Fruit fly (Drosophila melanogaster) whole organism, embryonic: ENCODE data around the gene CG4615.

Source experiments
- Asciz ChIP-seq: fragments of 200-800 bp; sonication (Bioruptor generic); optimal IDR thresholded peaks from 2 replicates; lab custom pipeline; 2017; ENCODE audit warnings: missing biosample characterization, mild to moderate bottlenecking, missing genetic modification characterization, missing genetic modification reagents
- Bgb ChIP-seq: fragments of 200-800 bp; sonication (Bioruptor generic); IDR thresholded peaks from 2 replicates; pipeline ENCODE4 v1.3.6; 2022; ENCODE audit warnings: missing biosample characterization, missing genetic modification characterization; ENCODE audit not compliant: partially characterized antibody
- BtbVII ChIP-seq: fragments of 200-800 bp; sonication (Bioruptor generic); optimal IDR thresholded peaks from 3 replicates; lab custom pipeline; 2017; ENCODE audit warnings: missing biosample characterization, mild to moderate bottlenecking, missing genetic modification characterization
- CG10654 ChIP-seq: fragments of 200-800 bp; sonication (Bioruptor generic); optimal IDR thresholded peaks from 2 replicates; lab custom pipeline; 2016; ENCODE audit warnings: missing biosample characterization, missing genetic modification characterization
- CG12391 ChIP-seq: fragments of 200-800 bp; sonication (Bioruptor generic); optimal IDR thresholded peaks from 3 replicates; lab custom pipeline; 2018; ENCODE audit warnings: missing biosample characterization, mild to moderate bottlenecking, missing genetic modification characterization, moderate library complexity
- CG12769 ChIP-seq: fragments of 200-800 bp; sonication (Bioruptor generic); optimal IDR thresholded peaks from 2 replicates; lab custom pipeline; 2019; ENCODE audit warnings: missing biosample characterization, mild to moderate bottlenecking, missing genetic modification characterization, moderate library complexity
- CG15269 ChIP-seq: fragments of 200-800 bp; sonication (Bioruptor generic); optimal IDR thresholded peaks from 2 replicates; lab custom pipeline; 2018; ENCODE audit warnings: missing biosample characterization, mild to moderate bottlenecking, missing genetic modification characterization, moderate library complexity
- CG15514 ChIP-seq: fragments of 200-800 bp; sonication (Bioruptor generic); optimal IDR thresholded peaks from 3 replicates; lab custom pipeline; 2017; ENCODE audit warnings: missing biosample characterization, missing genetic modification characterization, mild to moderate bottlenecking, moderate library complexity, missing genetic modification reagents
- CG1647 ChIP-seq: fragments of 200-800 bp; sonication (Bioruptor generic); optimal IDR thresholded peaks from 3 replicates; lab custom pipeline; 2016; ENCODE audit warnings: missing biosample characterization, missing genetic modification characterization
- CG16815 ChIP-seq: fragments of 200-800 bp; sonication (Bioruptor generic); optimal IDR thresholded peaks from 3 replicates; lab custom pipeline; 2017; ENCODE audit warnings: missing biosample characterization, mild to moderate bottlenecking, missing genetic modification characterization
- CG1792 ChIP-seq: fragments of 200-800 bp; sonication (Bioruptor generic); optimal IDR thresholded peaks from 2 replicates; lab custom pipeline; 2016; ENCODE audit warnings: missing biosample characterization, missing genetic modification characterization
- CG18011 ChIP-seq: fragments of 200-800 bp; sonication (Bioruptor generic); optimal IDR thresholded peaks from 2 replicates; lab custom pipeline; 2017; ENCODE audit warnings: missing biosample characterization, missing genetic modification characterization, mild to moderate bottlenecking, moderate library complexity, missing genotype
- CG2678 ChIP-seq: fragments of 200-800 bp; sonication (Bioruptor generic); optimal IDR thresholded peaks from 3 replicates; lab custom pipeline; 2019; ENCODE audit warnings: missing biosample characterization, mild to moderate bottlenecking, missing genetic modification characterization, moderate library complexity
- CG3163 ChIP-seq: fragments of 200-800 bp; sonication (Bioruptor generic); optimal IDR thresholded peaks from 3 replicates; lab custom pipeline; 2016; ENCODE audit warnings: missing biosample characterization, missing genetic modification characterization
- CG34224 ChIP-seq: fragments of 200-800 bp; sonication (Bioruptor generic); IDR thresholded peaks from 3 replicates; pipeline ENCODE4 v1.3.6; 2022; ENCODE audit warnings: missing biosample characterization, missing genetic modification characterization; ENCODE audit not compliant: partially characterized antibody
- CG5245 ChIP-seq: fragments of 200-800 bp; sonication (Bioruptor generic); optimal IDR thresholded peaks from 3 replicates; lab custom pipeline; 2016; ENCODE audit warnings: missing biosample characterization, missing genetic modification characterization
- CG5953 ChIP-seq: fragments of 200-800 bp; sonication (Bioruptor generic); IDR thresholded peaks from 2 replicates; pipeline ENCODE4 v1.3.6; 2022; ENCODE audit warnings: missing biosample characterization, missing genetic modification characterization
- CG6272 ChIP-seq: fragments of 200-800 bp; sonication (Bioruptor generic); IDR thresholded peaks from 2 replicates; pipeline ENCODE4 v1.3.6; 2022; ENCODE audit warnings: missing biosample characterization, missing genetic modification characterization
- CG6654 ChIP-seq: fragments of 200-800 bp; sonication (Bioruptor generic); optimal IDR thresholded peaks from 2 replicates; lab custom pipeline; 2017; ENCODE audit warnings: missing biosample characterization, mild to moderate bottlenecking, missing genetic modification characterization
- CG7963 ChIP-seq: fragments of 200-800 bp; sonication (Bioruptor generic); IDR thresholded peaks from 3 replicates; pipeline ENCODE4 v1.3.6; 2022; ENCODE audit warnings: missing biosample characterization, missing genetic modification characterization; ENCODE audit not compliant: partially characterized antibody
- CG9797 ChIP-seq: fragments of 200-800 bp; sonication (Bioruptor generic); optimal IDR thresholded peaks from 3 replicates; lab custom pipeline; 2018; ENCODE audit warnings: missing biosample characterization, mild to moderate bottlenecking, missing genetic modification characterization
- Dref ChIP-seq: fragments of 200-800 bp; sonication (Bioruptor generic); IDR thresholded peaks from 2 replicates; pipeline ENCODE4 v1.3.6; 2022; ENCODE audit warnings: missing biosample characterization, missing genetic modification characterization
- Hr51 ChIP-seq, 2 experiments: fragments of 200-800 bp; sonication (Bioruptor generic); optimal IDR thresholded peaks; 2 replicates in 1 of 2; 3 replicates in 1 of 2; lab custom pipeline; 2016 to 2018; ENCODE audit warnings: missing biosample characterization in 2 of 2, missing genetic modification characterization in 2 of 2, mild to moderate bottlenecking in 1 of 2, moderate library complexity in 1 of 2
- MTF-1 ChIP-seq: fragments of 200-800 bp; sonication (Bioruptor generic); optimal IDR thresholded peaks from 2 replicates; lab custom pipeline; 2018; ENCODE audit warnings: missing biosample characterization, mild to moderate bottlenecking, missing genetic modification characterization, borderline replicate concordance
- NC2α ChIP-seq: fragments of 200-800 bp; sonication (Bioruptor generic); optimal IDR thresholded peaks from 2 replicates; lab custom pipeline; 2016; ENCODE audit warnings: missing biosample characterization, missing genetic modification characterization
- NK7.1 ChIP-seq: fragments of 200-800 bp; sonication (Bioruptor generic); optimal IDR thresholded peaks from 3 replicates; lab custom pipeline; 2016; ENCODE audit warnings: missing biosample characterization, missing genetic modification characterization
- Oaz ChIP-seq: fragments of 200-800 bp; sonication (Bioruptor generic); IDR thresholded peaks from 2 replicates; pipeline ENCODE4 v1.3.6; 2022; ENCODE audit warnings: missing biosample characterization, missing genetic modification characterization
- Side ChIP-seq: fragments of 200-800 bp; sonication (Bioruptor generic); optimal IDR thresholded peaks from 2 replicates; lab custom pipeline; 2016; ENCODE audit warnings: missing biosample characterization, missing genetic modification characterization
- Sin3A ChIP-seq: fragments of >200 bp; optimal IDR thresholded peaks from 2 replicates; lab custom pipeline; 2018
- aop ChIP-seq: fragments of 200-800 bp; sonication (Bioruptor generic); IDR thresholded peaks from 2 replicates; pipeline ENCODE4 v1.3.6; 2022; ENCODE audit warnings: missing biosample characterization, missing genetic modification characterization
- ap ChIP-seq: fragments of 200-800 bp; sonication (Bioruptor generic); IDR thresholded peaks from 2 replicates; pipeline ENCODE4 v1.3.6; 2022; ENCODE audit warnings: missing biosample characterization, missing genetic modification characterization
- ato ChIP-seq: fragments of 200-800 bp; sonication (Bioruptor generic); IDR thresholded peaks from 2 replicates; pipeline ENCODE4 v1.3.6; 2022; ENCODE audit warnings: missing biosample characterization, missing genetic modification characterization; ENCODE audit not compliant: partially characterized antibody
- bcd ChIP-seq: fragments of 200-800 bp; sonication (Bioruptor generic); optimal IDR thresholded peaks from 2 replicates; lab custom pipeline; 2017; ENCODE audit warnings: missing biosample characterization, mild to moderate bottlenecking, missing genetic modification characterization
- bsh ChIP-seq, 2 experiments: fragments of 200-800 bp; sonication (Bioruptor generic); optimal IDR thresholded peaks; 2 replicates each; lab custom pipeline; 2017 to 2018; ENCODE audit warnings: mild to moderate bottlenecking in 2 of 2, missing biosample characterization in 2 of 2, missing genetic modification characterization in 2 of 2, moderate library complexity in 1 of 2
- dan ChIP-seq: fragments of 200-800 bp; sonication (Bioruptor generic); IDR thresholded peaks from 2 replicates; pipeline ENCODE4 v1.3.6; 2022; ENCODE audit warnings: missing biosample characterization, missing genetic modification characterization
- en ChIP-seq: fragments of 200-800 bp; sonication (Bioruptor generic); optimal IDR thresholded peaks from 2 replicates; lab custom pipeline; 2016; ENCODE audit warnings: missing biosample characterization, missing genetic modification characterization
- esg ChIP-seq: fragments of 200-800 bp; sonication (Bioruptor generic); conservative IDR thresholded peaks from 2 replicates; pipeline ENCODE4 v1.3.6; 2022; ENCODE audit warnings: missing biosample characterization, missing genetic modification characterization
- eyg ChIP-seq: fragments of 200-800 bp; sonication (Bioruptor generic); optimal IDR thresholded peaks from 3 replicates; lab custom pipeline; 2016; ENCODE audit warnings: missing biosample characterization, missing genetic modification characterization
- fru ChIP-seq: fragments of >200 bp; optimal IDR thresholded peaks from 2 replicates; lab custom pipeline; 2017
- gro ChIP-seq: fragments of 200-800 bp; sonication (Bioruptor generic); optimal IDR thresholded peaks from 2 replicates; lab custom pipeline; 2016; ENCODE audit warnings: missing biosample characterization, missing genetic modification characterization
- hb ChIP-seq: fragments of 200-800 bp; sonication (Bioruptor generic); IDR thresholded peaks from 3 replicates; pipeline ENCODE4 v1.3.6; 2022; ENCODE audit warnings: missing biosample characterization, missing genetic modification characterization; ENCODE audit not compliant: partially characterized antibody
- ind ChIP-seq: fragments of 200-800 bp; sonication (Bioruptor generic); optimal IDR thresholded peaks from 3 replicates; lab custom pipeline; 2016; ENCODE audit warnings: missing biosample characterization, missing genetic modification characterization
- p53 ChIP-seq: fragments of 200-800 bp; sonication (Bioruptor generic); optimal IDR thresholded peaks from 2 replicates; lab custom pipeline; 2016; ENCODE audit warnings: missing biosample characterization, missing genetic modification characterization
- pfk ChIP-seq: fragments of 200-800 bp; sonication (Bioruptor generic); optimal IDR thresholded peaks from 2 replicates; lab custom pipeline; 2018; ENCODE audit warnings: missing biosample characterization, mild to moderate bottlenecking, missing genetic modification characterization, moderate library complexity
- phol ChIP-seq: fragments of 200-800 bp; sonication (Bioruptor generic); optimal IDR thresholded peaks from 3 replicates; lab custom pipeline; 2018; ENCODE audit warnings: missing biosample characterization, mild to moderate bottlenecking, missing genetic modification characterization, moderate library complexity
- schlank ChIP-seq: fragments of 200-800 bp; sonication (Bioruptor generic); optimal IDR thresholded peaks from 2 replicates; lab custom pipeline; 2018; ENCODE audit warnings: missing biosample characterization, mild to moderate bottlenecking, missing genetic modification characterization
- sim ChIP-seq: fragments of 200-800 bp; sonication (Bioruptor generic); IDR thresholded peaks from 2 replicates; pipeline ENCODE4 v1.3.6; 2022; ENCODE audit warnings: missing biosample characterization, missing genetic modification characterization
- slp2 ChIP-seq: fragments of 200-800 bp; sonication (Bioruptor generic); optimal IDR thresholded peaks from 2 replicates; lab custom pipeline; 2016; ENCODE audit warnings: missing biosample characterization, missing genetic modification characterization
- unc-4 ChIP-seq: fragments of 200-800 bp; sonication (Bioruptor generic); IDR thresholded peaks from 2 replicates; pipeline ENCODE4 v1.3.6; 2022; ENCODE audit warnings: missing biosample characterization, missing genetic modification characterization; ENCODE audit not compliant: partially characterized antibody
- zfh2 ChIP-seq: fragments of 200-800 bp; sonication (Bioruptor generic); optimal IDR thresholded peaks from 2 replicates; lab custom pipeline; 2016; ENCODE audit warnings: missing biosample characterization, missing genetic modification characterization

The CG4615 gene

DNA sequence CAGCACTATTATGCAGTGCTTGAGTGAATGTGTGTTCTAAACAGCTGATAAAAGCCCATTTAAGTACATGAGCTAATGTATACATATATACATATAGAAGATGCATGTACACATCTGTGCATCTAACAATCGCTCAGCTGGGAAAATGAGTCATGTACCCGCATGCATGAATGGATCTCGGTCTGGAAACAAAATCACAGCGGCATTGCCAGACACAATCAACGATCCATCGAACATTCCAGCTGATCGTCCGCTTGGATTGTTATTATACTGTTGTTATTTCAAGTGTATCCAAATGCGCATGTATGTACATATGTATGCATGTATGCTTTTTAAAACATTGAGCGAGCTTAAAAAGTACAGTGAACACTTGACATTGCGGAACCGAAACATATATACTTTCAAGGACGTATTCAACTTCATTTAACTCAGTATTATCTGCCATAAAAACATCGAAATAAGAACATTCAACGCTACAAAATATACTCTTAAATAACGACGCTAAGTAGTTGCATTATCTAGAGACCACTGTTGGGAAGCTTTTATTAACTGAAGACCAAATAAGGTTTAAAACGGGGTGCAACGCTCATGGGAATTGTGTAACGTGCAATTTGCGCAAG is 6.7 kb downstream of the CG4615 start (continued):
- TF ChIP-seq ap (GFP tag; lab: Robert Waterston, UW), result peak; percentile 80
- peak; percentile 39 for TF ChIP-seq MTF-1 (GFP tag; lab: Kevin White, UChicago)
- no peak for TF ChIP-seq CG34224 (GFP tag; lab: Robert Waterston, UW)
- TF ChIP-seq ato, result no peak
- peak; percentile 25 for TF ChIP-seq CG16815
- TF ChIP-seq BtbVII (GFP tag; lab: Kevin White, UChicago), result peak; percentile 44
- TF ChIP-seq eyg (GFP tag; lab: Kevin White, UChicago), result peak; percentile 52
- TF ChIP-seq CG5245, result peak; percentile 77
- TF ChIP-seq CG15514, result peak; percentile 58
- peak; percentile 76 for TF ChIP-seq Asciz (GFP tag; lab: Kevin White, UChicago)
- peak; percentile 61 for TF ChIP-seq CG10654 (GFP tag; lab: Kevin White, UChicago)
- TF ChIP-seq aop (GFP tag; lab: Robert Waterston, UW), result no peak; the same call in 1 of the 2 replicates
- peak; percentile 76 for TF ChIP-seq esg (GFP tag; lab: Robert Waterston, UW)
- TF ChIP-seq CG18011, result no peak
- TF ChIP-seq slp2, result peak; percentile 58
- peak; percentile 45 for TF ChIP-seq zfh2
- peak; percentile 41; the same call in 1 of the 2 replicates for TF ChIP-seq CG6272
- peak; percentile 48 for TF ChIP-seq CG1792 (GFP tag; lab: Kevin White, UChicago)
- TF ChIP-seq Bgb (GFP tag; lab: Robert Waterston, UW), result no peak
- TF ChIP-seq CG1647, result peak; percentile 76
- TF ChIP-seq CG7963 (GFP tag; lab: Robert Waterston, UW), result no peak
- TF ChIP-seq CG15269 (tag; lab: Kevin White, UChicago), result peak; percentile 91
- no peak for TF ChIP-seq unc-4 (GFP tag; lab: Robert Waterston, UW)
- no peak for TF ChIP-seq CG9797 (GFP tag; lab: Kevin White, UChicago)
- peak; percentile 88 for TF ChIP-seq CG2678 (tag; lab: Kevin White, UChicago)
- peak; percentile 72 for TF ChIP-seq CG5953 (GFP tag; lab: Robert Waterston, UW)
- peak; percentile 76 for TF ChIP-seq CG12391 (tag; lab: Kevin White, UChicago)
- no peak for TF ChIP-seq hb
- TF ChIP-seq sim (GFP tag; lab: Robert Waterston, UW), result peak; percentile 41; the same call in 1 of the 2 replicates
- peak; percentile 87 for TF ChIP-seq ind (GFP tag; lab: Kevin White, UChicago)
- TF ChIP-seq CG12769 (tag; lab: Kevin White, UChicago), result peak; percentile 88
- TF ChIP-seq NC2α, result peak; percentile 56
- TF ChIP-seq bcd (GFP tag; lab: Kevin White, UChicago), result peak; percentile 66
- peak in 1 of 2 experiments; percentile 86 for TF ChIP-seq bsh (GFP tag; optimal IDR thresholded peaks at IDR 0.05; lab: Kevin White, UChicago)
- peak; percentile 62 for TF ChIP-seq schlank (tag; lab: Kevin White, UChicago)
- peak; percentile 31 for TF ChIP-seq p53 (GFP tag; lab: Kevin White, UChicago)
- peak; percentile 46 to 87 for TF ChIP-seq Hr51 (GFP tag; optimal IDR thresholded peaks at IDR 0.05; lab: Kevin White, UChicago)
- TF ChIP-seq CG3163 (GFP tag; lab: Kevin White, UChicago), result peak; percentile 20
- peak; percentile 67 for TF ChIP-seq NK7.1 (GFP tag; lab: Kevin White, UChicago)
- peak; percentile 62 for TF ChIP-seq Oaz (GFP tag; lab: Robert Waterston, UW)
- no peak for TF ChIP-seq Dref (GFP tag; lab: Robert Waterston, UW)
- TF ChIP-seq fru, result no peak
- peak; percentile 58 for TF ChIP-seq Side (GFP tag; lab: Kevin White, UChicago)
- no peak for TF ChIP-seq dan (GFP tag; lab: Robert Waterston, UW)
- no peak for TF ChIP-seq gro (GFP tag; lab: Kevin White, UChicago)
- TF ChIP-seq Sin3A (lab: Kevin White, UChicago), result no peak
- TF ChIP-seq pfk (GFP tag; lab: Kevin White, UChicago), result no peak
- TF ChIP-seq en (GFP tag; lab: Kevin White, UChicago), result peak; percentile 80
- TF ChIP-seq CG6654, result peak; percentile 28
- peak; percentile 84 for TF ChIP-seq phol (tag; lab: Kevin White, UChicago)
